Worm (Caenorhabditis elegans) whole organism, L3 larva: ENCODE results near the gene clec-250.

Experiments
- R02D3.7 ChIP-seq: fragments of 150-350 bp; optimal IDR thresholded peaks from 2 replicates; lab custom pipeline; 2014; ENCODE audit warnings: missing biosample characterization, missing genetic modification characterization
- ZK546.5 ChIP-seq: sonication (generic microtip); optimal IDR thresholded peaks from 2 replicates; lab custom pipeline; 2017; ENCODE audit warnings: missing biosample characterization, missing genetic modification characterization
- ama-1 ChIP-seq: fragments of 150-350 bp; optimal IDR thresholded peaks from 2 replicates; lab custom pipeline; 2018
- ceh-16 ChIP-seq: sonication (generic microtip); optimal IDR thresholded peaks from 2 replicates; lab custom pipeline; 2017; ENCODE audit warnings: missing biosample characterization, missing genetic modification characterization
- ceh-9 ChIP-seq: sonication (generic microtip); optimal IDR thresholded peaks from 2 replicates; lab custom pipeline; 2018; ENCODE audit warnings: missing biosample characterization, missing genetic modification characterization
- egl-27 ChIP-seq: sonication (generic microtip); optimal IDR thresholded peaks from 4 replicates; lab custom pipeline; 2017; ENCODE audit warnings: missing biosample characterization, missing genetic modification reagents, missing genetic modification characterization
- egl-5 ChIP-seq: fragments of 150-350 bp; optimal IDR thresholded peaks from 2 replicates; lab custom pipeline; 2017; ENCODE audit warnings: missing biosample characterization, missing genetic modification reagents, missing genetic modification characterization, inconsistent platforms
- elt-1 ChIP-seq: fragments of 150-350 bp; optimal IDR thresholded peaks from 2 replicates; lab custom pipeline; 2014; ENCODE audit warnings: missing biosample characterization, missing genetic modification characterization
- elt-2 ChIP-seq: sonication (generic microtip); optimal IDR thresholded peaks from 2 replicates; lab custom pipeline; 2016; ENCODE audit warnings: missing genetic modification reagents, mild to moderate bottlenecking, missing genetic modification characterization, missing compliant biosample characterization
- elt-3 ChIP-seq, 3 experiments: fragments of 150-350 bp in 1 of 3; sonication (generic microtip) in 2 of 3; optimal IDR thresholded peaks; 2 replicates in 2 of 3; 4 replicates in 1 of 3; lab custom pipeline; 2014 to 2017; ENCODE audit warnings: missing biosample characterization in 3 of 3, missing genetic modification characterization in 3 of 3
- eor-1 ChIP-seq, 2 experiments: fragments of 150-350 bp; optimal IDR thresholded peaks; 2 replicates each; lab custom pipeline; 2014 to 2018; ENCODE audit warnings: missing biosample characterization in 2 of 2, missing genetic modification characterization in 2 of 2
- fkh-10 ChIP-seq: sonication (generic microtip); optimal IDR thresholded peaks from 2 replicates; lab custom pipeline; 2017; ENCODE audit warnings: missing biosample characterization, missing genetic modification reagents, missing genetic modification characterization
- fos-1 ChIP-seq: fragments of 150-350 bp; optimal IDR thresholded peaks from 2 replicates; lab custom pipeline; 2014; ENCODE audit warnings: missing biosample characterization, missing genetic modification characterization
- hmg-11 ChIP-seq: sonication (generic microtip); optimal IDR thresholded peaks from 2 replicates; lab custom pipeline; 2016; ENCODE audit warnings: missing genetic modification characterization, missing compliant biosample characterization
- jun-1 ChIP-seq: fragments of 150-350 bp; optimal IDR thresholded peaks from 2 replicates; lab custom pipeline; 2014; ENCODE audit warnings: missing biosample characterization, missing genetic modification reagents, missing genetic modification characterization
- lin-39 ChIP-seq: fragments of 150-350 bp; optimal IDR thresholded peaks from 2 replicates; lab custom pipeline; 2018; ENCODE audit warnings: missing biosample characterization, missing genetic modification reagents, missing genetic modification characterization
- mdl-1 ChIP-seq: fragments of 150-350 bp; optimal IDR thresholded peaks from 2 replicates; lab custom pipeline; 2014; ENCODE audit warnings: missing biosample characterization, missing genetic modification characterization
- mml-1 ChIP-seq: fragments of 150-350 bp; sonication (generic microtip); optimal IDR thresholded peaks from 3 replicates; lab custom pipeline; 2014; ENCODE audit warnings: missing biosample characterization, missing genetic modification characterization
- nfya-1 ChIP-seq: sonication (generic microtip); optimal IDR thresholded peaks from 2 replicates; lab custom pipeline; 2017; ENCODE audit warnings: missing genetic modification characterization, mild to moderate bottlenecking, missing compliant biosample characterization, antibody characterized with exemption, moderate library complexity; ENCODE audit not compliant: insufficient read depth
- nhr-11 ChIP-seq: fragments of 150-350 bp; optimal IDR thresholded peaks from 2 replicates; lab custom pipeline; 2014; ENCODE audit warnings: missing biosample characterization, missing genetic modification characterization
- nhr-12 ChIP-seq: fragments of 150-350 bp; optimal IDR thresholded peaks from 2 replicates; lab custom pipeline; 2014; ENCODE audit warnings: missing biosample characterization, missing genetic modification characterization
- nhr-23 ChIP-seq: fragments of 150-350 bp; optimal IDR thresholded peaks from 2 replicates; lab custom pipeline; 2014; ENCODE audit warnings: missing biosample characterization, missing genetic modification reagents, missing genetic modification characterization
- nhr-237 ChIP-seq: fragments of 150-350 bp; optimal IDR thresholded peaks from 2 replicates; lab custom pipeline; 2014; ENCODE audit warnings: missing biosample characterization, missing genetic modification characterization
- nhr-28 ChIP-seq: fragments of 150-350 bp; optimal IDR thresholded peaks from 2 replicates; lab custom pipeline; 2014; ENCODE audit warnings: missing biosample characterization, missing genetic modification characterization
- nhr-43 ChIP-seq: sonication (generic microtip); optimal IDR thresholded peaks from 2 replicates; lab custom pipeline; 2016; ENCODE audit warnings: mild to moderate bottlenecking, missing genetic modification characterization, missing compliant biosample characterization; ENCODE audit not compliant: poor library complexity, severe bottlenecking
- nhr-76 ChIP-seq: fragments of 150-350 bp; sonication (generic microtip); optimal IDR thresholded peaks from 5 replicates; lab custom pipeline; 2014; ENCODE audit warnings: missing biosample characterization, missing genetic modification characterization
- nhr-77 ChIP-seq: fragments of 150-350 bp; optimal IDR thresholded peaks from 2 replicates; lab custom pipeline; 2014; ENCODE audit warnings: missing biosample characterization, missing genetic modification characterization
- pha-4 ChIP-seq: fragments of 150-350 bp; optimal IDR thresholded peaks from 2 replicates; lab custom pipeline; 2014; ENCODE audit warnings: missing biosample characterization, missing genetic modification reagents, missing genetic modification characterization
- pqm-1 ChIP-seq: fragments of 150-350 bp; optimal IDR thresholded peaks from 2 replicates; lab custom pipeline; 2017; ENCODE audit warnings: missing biosample characterization, missing genetic modification characterization, inconsistent platforms
- sea-2 ChIP-seq: fragments of 150-350 bp; sonication (generic microtip); optimal IDR thresholded peaks from 4 replicates; lab custom pipeline; 2014; ENCODE audit warnings: missing biosample characterization, missing genetic modification reagents, missing genetic modification characterization
- skn-1 ChIP-seq: fragments of 150-350 bp; optimal IDR thresholded peaks from 2 replicates; lab custom pipeline; 2014; ENCODE audit warnings: missing biosample characterization, missing genetic modification characterization
- snpc-4 ChIP-seq: fragments of 150-350 bp; optimal IDR thresholded peaks from 2 replicates; lab custom pipeline; 2014; ENCODE audit warnings: missing biosample characterization, missing genetic modification characterization
- tbx-2 ChIP-seq: sonication (generic microtip); optimal IDR thresholded peaks from 2 replicates; lab custom pipeline; 2016; ENCODE audit warnings: mild to moderate bottlenecking, missing genetic modification characterization, missing compliant biosample characterization
- unc-39 ChIP-seq: sonication (generic microtip); optimal IDR thresholded peaks from 4 replicates; lab custom pipeline; 2017; ENCODE audit warnings: missing biosample characterization, missing genetic modification characterization
- unc-62 ChIP-seq: fragments of 150-350 bp; sonication (generic microtip); optimal IDR thresholded peaks from 4 replicates; lab custom pipeline; 2014; ENCODE audit warnings: missing biosample characterization, missing genetic modification reagents, missing genetic modification characterization
- ztf-11 ChIP-seq: fragments of 150-350 bp; optimal IDR thresholded peaks from 2 replicates; lab custom pipeline; 2014; ENCODE audit warnings: missing biosample characterization, missing genetic modification characterization
- ztf-4 ChIP-seq: fragments of 150-350 bp; optimal IDR thresholded peaks from 2 replicates; lab custom pipeline; 2014; ENCODE audit warnings: missing biosample characterization, missing genetic modification characterization

Gene clec-250

DNA sequence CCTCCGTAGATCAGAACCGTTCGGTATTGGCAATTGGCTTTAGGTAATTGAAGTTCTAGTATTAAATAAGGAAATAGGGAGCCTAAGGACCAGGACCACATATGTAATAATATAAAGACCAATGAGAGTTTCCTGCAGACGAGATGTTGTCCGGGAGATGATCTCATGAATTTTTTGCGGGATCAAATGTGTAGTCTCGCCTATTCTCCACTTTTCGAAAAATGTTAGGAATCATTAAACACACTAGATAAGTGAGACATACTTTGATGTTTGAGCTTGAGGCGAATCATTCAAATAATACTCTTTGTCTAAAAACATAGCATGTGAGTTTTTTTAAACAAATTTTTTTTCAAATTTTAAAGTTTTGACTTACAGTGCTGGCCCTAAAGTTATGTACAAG, 11.0 kb upstream of the clec-250 start, which contains the start of gene F11D11.6:
Gene F11D11.6, minus strand, starts transcription at position 101 of the 400 bp plus-strand sequence.
- no peak for TF ChIP-seq jun-1 (tag; lab: Kevin White, UChicago)
- no peak for TF ChIP-seq ama-1
- TF ChIP-seq egl-27, result no peak
- no peak for TF ChIP-seq pqm-1
- no peak for TF ChIP-seq ceh-9
- TF ChIP-seq nhr-23 (tag; lab: Kevin White, UChicago), result no peak
- no peak for TF ChIP-seq nhr-76 (tag; lab: Kevin White, UChicago)
- TF ChIP-seq nhr-237 (tag; lab: Kevin White, UChicago), result no peak
- TF ChIP-seq egl-5, result no peak
- no peak for TF ChIP-seq mdl-1 (tag; lab: Kevin White, UChicago)
- TF ChIP-seq nhr-11 (tag; lab: Kevin White, UChicago), result no peak
- no peak for TF ChIP-seq skn-1
- TF ChIP-seq pha-4 (tag; lab: Kevin White, UChicago), result no peak
- no peak for TF ChIP-seq elt-1 (tag; lab: Kevin White, UChicago)
- TF ChIP-seq ZK546.5 (tag; lab: Kevin White, UChicago), result no peak

DNA sequence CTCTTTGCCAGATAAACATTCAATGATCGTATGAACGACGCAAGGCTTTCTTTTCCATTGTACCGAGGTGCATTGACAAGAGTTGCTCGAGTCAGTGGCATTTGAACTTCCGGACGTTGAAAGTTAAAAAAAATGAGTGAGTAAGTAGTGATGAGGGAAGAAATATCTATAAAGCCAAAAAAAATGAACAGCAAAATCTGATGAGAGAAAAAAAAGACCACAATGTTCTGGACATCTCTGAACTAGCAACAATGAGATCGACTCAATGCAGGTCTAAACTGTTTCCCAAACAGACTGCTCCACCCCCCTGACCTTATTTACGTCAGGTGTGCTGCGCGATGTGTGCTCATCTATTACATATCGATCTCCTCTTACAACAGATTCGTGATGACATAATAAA, 8.4 kb upstream of the clec-250 start, which contains the start of the genes F11D11.21 and F11D11.12:
Gene F11D11.21, minus strand, starts transcription at position 101 of the 400 bp plus-strand sequence.
Gene F11D11.12, minus strand, starts transcription at position 238 of the 400 bp plus-strand sequence.
- TF ChIP-seq mdl-1 (tag; lab: Kevin White, UChicago) (no peak), unc-62 (GFP tag; lab: Kevin White, UChicago) (no peak), nhr-43 (no peak), ceh-16 (tag; lab: Kevin White, UChicago) (no peak), elt-2 (tag; lab: Kevin White, UChicago) (no peak), hmg-11 (tag; lab: Kevin White, UChicago) (no peak), nhr-237 (tag; lab: Kevin White, UChicago) (no peak), unc-39 (no peak), nhr-23 (tag; lab: Kevin White, UChicago) (no peak), nhr-77 (tag; lab: Kevin White, UChicago) (no peak), ztf-4 (tag; lab: Kevin White, UChicago) (no peak), egl-27 (no peak), mml-1 (tag; lab: Kevin White, UChicago) (no peak), nhr-76 (tag; lab: Kevin White, UChicago) (no peak), nhr-11 (tag; lab: Kevin White, UChicago) (no peak), snpc-4 (tag; lab: Kevin White, UChicago) (no peak), elt-3 (tag; optimal IDR thresholded peaks at IDR 0.05; lab: Kevin White, UChicago) (no peak), nhr-28 (no peak), fkh-10 (GFP tag; lab: Kevin White, UChicago) (no peak)

DNA sequence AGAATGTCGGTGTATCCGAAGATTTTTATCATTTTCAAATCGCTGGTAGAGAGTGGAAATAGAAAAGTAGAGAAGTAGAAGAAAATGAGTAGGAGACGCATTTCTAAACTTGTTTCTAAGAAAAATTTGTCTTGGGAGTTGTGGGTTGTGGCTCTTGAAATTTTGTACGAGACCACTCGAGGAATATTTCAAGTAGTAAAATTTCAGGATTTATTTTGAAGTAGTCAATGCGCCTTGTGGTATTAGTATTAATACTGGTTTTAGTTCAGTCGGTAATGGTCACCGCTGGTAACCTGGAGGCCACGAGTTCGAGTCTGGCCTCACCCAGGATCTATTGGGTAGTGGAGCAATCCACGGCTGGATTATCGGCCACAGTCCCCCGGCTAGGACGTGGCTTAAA, 6.7 kb upstream of the clec-250 start, which contains the start of gene clec-252:
Gene clec-252, minus strand, starts transcription at position 101 of the 400 bp plus-strand sequence.
- TF ChIP-seq nhr-23 (tag; lab: Kevin White, UChicago) (no peak), pqm-1 (no peak), elt-1 (tag; lab: Kevin White, UChicago) (no peak), ztf-4 (tag; lab: Kevin White, UChicago) (no peak), fos-1 (tag; lab: Kevin White, UChicago) (no peak), mml-1 (tag; lab: Kevin White, UChicago) (no peak), pha-4 (tag; lab: Kevin White, UChicago) (no peak), ceh-9 (no peak), nhr-12 (tag; lab: Kevin White, UChicago) (no peak), nfya-1 (tag; lab: Kevin White, UChicago) (no peak), fkh-10 (GFP tag; lab: Kevin White, UChicago) (no peak), egl-5 (no peak), eor-1 (tag; optimal IDR thresholded peaks at IDR 0.05; lab: Kevin White, UChicago) (no peak), lin-39 (tag; lab: Kevin White, UChicago) (no peak), sea-2 (GFP tag; lab: Kevin White, UChicago) (no peak), ztf-11 (tag; lab: Kevin White, UChicago) (no peak)
- TF ChIP-seq, all 47 proteins: peak for 0

DNA sequence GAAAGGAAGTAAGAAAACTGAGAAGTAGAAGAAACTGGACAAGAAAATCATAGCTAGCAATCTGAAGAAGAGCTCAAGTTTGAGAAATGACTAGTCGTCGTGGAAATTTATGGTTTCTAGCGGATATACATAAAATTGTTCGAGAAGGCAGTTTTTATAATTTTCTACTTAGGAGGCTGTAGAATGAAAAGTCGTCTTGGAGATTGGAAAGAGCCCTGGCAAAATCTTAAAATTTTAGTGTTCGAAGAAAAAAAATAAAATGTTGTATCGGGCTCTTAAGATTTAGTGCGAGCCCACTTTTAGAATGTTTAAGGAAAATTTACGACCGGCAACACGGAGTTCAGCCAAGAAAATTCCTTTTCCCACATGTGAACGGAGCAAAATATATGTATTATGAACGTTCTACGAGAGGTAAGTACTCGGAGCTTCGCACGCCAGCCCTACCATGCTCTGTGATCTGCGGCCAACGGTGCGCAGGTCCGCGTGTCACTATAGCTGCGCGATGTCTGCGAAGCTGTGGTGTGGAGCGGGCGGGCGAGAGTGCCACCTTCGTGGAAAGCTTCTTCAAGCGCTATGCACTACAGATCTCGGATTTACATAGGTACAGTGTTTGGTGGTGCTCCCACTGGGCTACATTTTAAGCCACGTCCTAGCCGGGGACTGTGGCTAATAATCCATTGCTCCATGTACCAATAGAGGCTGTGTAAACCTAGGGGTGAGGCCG, 5.1 kb upstream of the clec-250 start, which contains the start of gene clec-251:
Gene clec-251, minus strand, starts transcription at position 51 of the 724 bp plus-strand sequence.
- TF ChIP-seq nfya-1 (tag; lab: Kevin White, UChicago) (no peak), tbx-2 (no peak), nhr-23 (tag; lab: Kevin White, UChicago) (no peak), R02D3.7 (tag; lab: Kevin White, UChicago) (no peak), pha-4 (tag; lab: Kevin White, UChicago) (no peak), nhr-11 (tag; lab: Kevin White, UChicago) (no peak), egl-5 (no peak), ama-1 (no peak), unc-62 (GFP tag; lab: Kevin White, UChicago) (no peak), ztf-11 (tag; lab: Kevin White, UChicago) (no peak), nhr-28 (no peak)
